Fruit fly (Drosophila melanogaster) whole organism, embryonic: ENCODE results near the gene CG11836.

Experiments used
- B-H1 ChIP-seq: fragments of 200-800 bp; sonication (Bioruptor generic); IDR thresholded peaks from 3 replicates; pipeline ENCODE4 v1.3.6; 2022; ENCODE audit warnings: missing biosample characterization, missing genetic modification characterization
- BEAF-32 ChIP-seq: fragments of 200-800 bp; sonication (Bioruptor generic); optimal IDR thresholded peaks from 3 replicates; lab custom pipeline; 2017; ENCODE audit warnings: missing biosample characterization, missing genetic modification characterization, mild to moderate bottlenecking, moderate library complexity, missing genetic modification reagents
- CG10431 ChIP-seq: fragments of 200-800 bp; sonication (Bioruptor generic); optimal IDR thresholded peaks from 3 replicates; lab custom pipeline; 2018; ENCODE audit warnings: missing biosample characterization, mild to moderate bottlenecking, missing genetic modification characterization
- CG11093 ChIP-seq: fragments of 200-800 bp; sonication (Bioruptor generic); IDR thresholded peaks from 3 replicates; pipeline ENCODE4 v1.3.6; 2022; ENCODE audit warnings: missing biosample characterization, missing genetic modification characterization
- CG12155 ChIP-seq: fragments of 200-800 bp; sonication (Bioruptor generic); optimal IDR thresholded peaks from 3 replicates; lab custom pipeline; 2016; ENCODE audit warnings: missing biosample characterization, missing genetic modification characterization
- CG12659 ChIP-seq: fragments of 200-800 bp; sonication (Bioruptor generic); optimal IDR thresholded peaks from 3 replicates; lab custom pipeline; 2017; ENCODE audit warnings: mild to moderate bottlenecking, missing biosample characterization, missing genetic modification reagents, missing genetic modification characterization
- CG13624 ChIP-seq: fragments of 200-800 bp; sonication (Bioruptor generic); optimal IDR thresholded peaks from 2 replicates; lab custom pipeline; 2016; ENCODE audit warnings: missing biosample characterization, missing genetic modification characterization
- CG14710 ChIP-seq: fragments of 200-800 bp; sonication (Bioruptor generic); optimal IDR thresholded peaks from 3 replicates; lab custom pipeline; 2019; ENCODE audit warnings: missing biosample characterization, mild to moderate bottlenecking, missing genetic modification characterization, moderate library complexity
- CG15479 ChIP-seq: fragments of 200-800 bp; sonication (Bioruptor generic); optimal IDR thresholded peaks from 3 replicates; lab custom pipeline; 2019; ENCODE audit warnings: missing biosample characterization, mild to moderate bottlenecking, missing genetic modification characterization, moderate library complexity
- CG1602 ChIP-seq: fragments of 200-800 bp; sonication (Bioruptor generic); optimal IDR thresholded peaks from 3 replicates; lab custom pipeline; 2016; ENCODE audit warnings: missing biosample characterization, missing genetic modification characterization
- CG17186 ChIP-seq: fragments of 200-800 bp; sonication (Bioruptor generic); optimal IDR thresholded peaks from 3 replicates; lab custom pipeline; 2017; ENCODE audit warnings: missing biosample characterization, missing genetic modification reagents, missing genetic modification characterization
- CG18476 ChIP-seq: fragments of 200-800 bp; sonication (Bioruptor generic); optimal IDR thresholded peaks from 2 replicates; lab custom pipeline; 2016; ENCODE audit warnings: missing biosample characterization, mild to moderate bottlenecking, missing genetic modification characterization
- CG2120 ChIP-seq: fragments of 200-800 bp; sonication (Bioruptor generic); optimal IDR thresholded peaks from 3 replicates; lab custom pipeline; 2016; ENCODE audit warnings: missing biosample characterization, missing genetic modification characterization
- CG2202 ChIP-seq: fragments of 200-800 bp; sonication (Bioruptor generic); optimal IDR thresholded peaks from 2 replicates; lab custom pipeline; 2018; ENCODE audit warnings: missing biosample characterization, mild to moderate bottlenecking, missing genetic modification characterization
- CG31441 ChIP-seq: fragments of 200-800 bp; sonication (Bioruptor generic); IDR thresholded peaks from 2 replicates; pipeline ENCODE4 v1.3.6; 2022; ENCODE audit warnings: missing biosample characterization, missing genetic modification characterization
- CG34224 ChIP-seq: fragments of 200-800 bp; sonication (Bioruptor generic); IDR thresholded peaks from 3 replicates; pipeline ENCODE4 v1.3.6; 2022; ENCODE audit warnings: missing biosample characterization, missing genetic modification characterization; ENCODE audit not compliant: partially characterized antibody
- CG42726 ChIP-seq: fragments of 200-800 bp; sonication (Bioruptor generic); IDR thresholded peaks from 2 replicates; pipeline ENCODE4 v1.3.6; 2022; ENCODE audit warnings: missing biosample characterization, missing genetic modification characterization; ENCODE audit not compliant: partially characterized antibody
- CG4404 ChIP-seq: fragments of 200-800 bp; sonication (Bioruptor generic); IDR thresholded peaks from 2 replicates; pipeline ENCODE4 v1.3.6; 2022; ENCODE audit warnings: missing biosample characterization, missing genetic modification characterization
- CG8359 ChIP-seq: fragments of 200-800 bp; sonication (Bioruptor generic); optimal IDR thresholded peaks from 2 replicates; lab custom pipeline; 2017; ENCODE audit warnings: missing biosample characterization, mild to moderate bottlenecking, missing genetic modification characterization, borderline replicate concordance
- CG9609 ChIP-seq: fragments of 200-800 bp; sonication (Bioruptor generic); optimal IDR thresholded peaks from 3 replicates; lab custom pipeline; 2016; ENCODE audit warnings: missing biosample characterization, missing genetic modification characterization
- CG9932 ChIP-seq: fragments of 200-800 bp; sonication (Bioruptor generic); IDR thresholded peaks from 2 replicates; pipeline ENCODE4 v1.3.6; 2022; ENCODE audit warnings: missing biosample characterization, missing genetic modification characterization
- D ChIP-seq, 2 experiments: fragments of 200-800 bp in 1 of 2; fragments of >200 bp in 1 of 2; sonication (Bioruptor generic) in 1 of 2; optimal IDR thresholded peaks; 2 replicates in 1 of 2; 3 replicates in 1 of 2; lab custom pipeline; 2017; ENCODE audit warnings: mild to moderate bottlenecking in 1 of 2, missing biosample characterization in 1 of 2, missing genetic modification characterization in 1 of 2, missing genetic modification reagents in 1 of 2
- Hr51 ChIP-seq, 2 experiments: fragments of 200-800 bp; sonication (Bioruptor generic); optimal IDR thresholded peaks; 2 replicates in 1 of 2; 3 replicates in 1 of 2; lab custom pipeline; 2016 to 2018; ENCODE audit warnings: missing biosample characterization in 2 of 2, missing genetic modification characterization in 2 of 2, mild to moderate bottlenecking in 1 of 2, moderate library complexity in 1 of 2
- MBD-R2 ChIP-seq: fragments of 200-800 bp; sonication (Bioruptor generic); IDR thresholded peaks from 2 replicates; pipeline ENCODE4 v1.3.6; 2022; ENCODE audit warnings: missing biosample characterization, missing genetic modification characterization
- Pdp1 ChIP-seq, 2 experiments: fragments of 200-800 bp; sonication (Bioruptor generic); optimal IDR thresholded peaks; 3 replicates each; lab custom pipeline; 2016; ENCODE audit warnings: missing biosample characterization in 2 of 2, missing genetic modification characterization in 2 of 2, mild to moderate bottlenecking in 1 of 2, moderate library complexity in 1 of 2
- Side ChIP-seq: fragments of 200-800 bp; sonication (Bioruptor generic); optimal IDR thresholded peaks from 2 replicates; lab custom pipeline; 2016; ENCODE audit warnings: missing biosample characterization, missing genetic modification characterization
- Six4 ChIP-seq: fragments of 200-800 bp; sonication (Bioruptor generic); optimal IDR thresholded peaks from 2 replicates; lab custom pipeline; 2016; ENCODE audit warnings: missing biosample characterization, missing genetic modification characterization
- aop ChIP-seq: fragments of 200-800 bp; sonication (Bioruptor generic); IDR thresholded peaks from 2 replicates; pipeline ENCODE4 v1.3.6; 2022; ENCODE audit warnings: missing biosample characterization, missing genetic modification characterization
- br ChIP-seq: fragments of >200 bp; optimal IDR thresholded peaks from 2 replicates; lab custom pipeline; 2017
- crp ChIP-seq, 2 experiments: fragments of 200-800 bp; sonication (Bioruptor generic); optimal IDR thresholded peaks; 2 replicates in 1 of 2; 3 replicates in 1 of 2; lab custom pipeline; 2017; ENCODE audit warnings: missing biosample characterization in 2 of 2, missing genetic modification characterization in 2 of 2, mild to moderate bottlenecking in 1 of 2, moderate library complexity in 1 of 2
- cwo ChIP-seq: fragments of 200-800 bp; sonication (Bioruptor generic); optimal IDR thresholded peaks from 3 replicates; lab custom pipeline; 2017; ENCODE audit warnings: missing biosample characterization, missing genetic modification characterization, mild to moderate bottlenecking, moderate library complexity, missing genetic modification reagents
- dati ChIP-seq: fragments of 200-800 bp; sonication (Bioruptor generic); IDR thresholded peaks from 2 replicates; pipeline ENCODE4 v1.3.6; 2022; ENCODE audit warnings: missing biosample characterization, missing genetic modification characterization
- dmrt99B ChIP-seq: fragments of 200-800 bp; sonication (Bioruptor generic); optimal IDR thresholded peaks from 2 replicates; lab custom pipeline; 2018; ENCODE audit warnings: missing biosample characterization, mild to moderate bottlenecking, missing genetic modification characterization, moderate library complexity
- fd64A ChIP-seq: fragments of 200-800 bp; sonication (Bioruptor generic); optimal IDR thresholded peaks from 3 replicates; lab custom pipeline; 2018; ENCODE audit warnings: missing biosample characterization, mild to moderate bottlenecking, missing genetic modification characterization
- fru ChIP-seq: fragments of >200 bp; optimal IDR thresholded peaks from 2 replicates; lab custom pipeline; 2017
- gro ChIP-seq: fragments of 200-800 bp; sonication (Bioruptor generic); optimal IDR thresholded peaks from 2 replicates; lab custom pipeline; 2016; ENCODE audit warnings: missing biosample characterization, missing genetic modification characterization
- her ChIP-seq: fragments of 200-800 bp; sonication (Bioruptor generic); optimal IDR thresholded peaks from 2 replicates; lab custom pipeline; 2016; ENCODE audit warnings: missing biosample characterization, missing genetic modification characterization
- hth ChIP-seq: fragments of >200 bp; optimal IDR thresholded peaks from 2 replicates; lab custom pipeline; 2017; ENCODE audit warnings: inconsistent platforms
- lbe ChIP-seq: fragments of 200-800 bp; sonication (Bioruptor generic); optimal IDR thresholded peaks from 2 replicates; lab custom pipeline; 2016; ENCODE audit warnings: missing biosample characterization, mild to moderate bottlenecking, missing genetic modification characterization
- maf-S ChIP-seq: fragments of 200-800 bp; sonication (Bioruptor generic); optimal IDR thresholded peaks from 2 replicates; lab custom pipeline; 2016; ENCODE audit warnings: missing biosample characterization, missing genetic modification characterization
- nerfin-1 ChIP-seq: fragments of 200-800 bp; sonication (Bioruptor generic); optimal IDR thresholded peaks from 3 replicates; lab custom pipeline; 2019; ENCODE audit warnings: missing biosample characterization, mild to moderate bottlenecking, missing genetic modification characterization, moderate library complexity
- p53 ChIP-seq: fragments of 200-800 bp; sonication (Bioruptor generic); optimal IDR thresholded peaks from 2 replicates; lab custom pipeline; 2016; ENCODE audit warnings: missing biosample characterization, missing genetic modification characterization
- row ChIP-seq: fragments of 200-800 bp; sonication (Bioruptor generic); IDR thresholded peaks from 3 replicates; pipeline ENCODE4 v1.3.6; 2022; ENCODE audit warnings: missing biosample characterization, missing genetic modification characterization
- scrt ChIP-seq: fragments of 200-800 bp; sonication (Bioruptor generic); optimal IDR thresholded peaks from 2 replicates; lab custom pipeline; 2018; ENCODE audit warnings: missing biosample characterization, mild to moderate bottlenecking, missing genetic modification characterization, moderate library complexity
- sd ChIP-seq: fragments of 200-800 bp; sonication (Bioruptor generic); optimal IDR thresholded peaks from 3 replicates; lab custom pipeline; 2018; ENCODE audit warnings: missing biosample characterization, mild to moderate bottlenecking, missing genetic modification characterization, moderate library complexity
- slou ChIP-seq: fragments of 200-800 bp; sonication (Bioruptor generic); optimal IDR thresholded peaks from 3 replicates; lab custom pipeline; 2016; ENCODE audit warnings: missing biosample characterization, missing genetic modification characterization
- sob ChIP-seq: fragments of 200-800 bp; sonication (Bioruptor generic); IDR thresholded peaks from 2 replicates; pipeline ENCODE4 v1.3.6; 2022; ENCODE audit warnings: missing biosample characterization, missing genetic modification characterization
- ssp ChIP-seq: fragments of 200-800 bp; sonication (Bioruptor generic); IDR thresholded peaks from 2 replicates; pipeline ENCODE4 v1.3.6; 2022; ENCODE audit warnings: missing biosample characterization, missing genetic modification characterization
- vnd ChIP-seq: fragments of 200-800 bp; sonication (Bioruptor generic); IDR thresholded peaks from 3 replicates; pipeline ENCODE4 v1.3.6; 2022; ENCODE audit warnings: missing biosample characterization, missing genetic modification characterization; ENCODE audit not compliant: partially characterized antibody
- zen ChIP-seq: fragments of 200-800 bp; sonication (Bioruptor generic); optimal IDR thresholded peaks from 3 replicates; lab custom pipeline; 2018; ENCODE audit warnings: missing biosample characterization, mild to moderate bottlenecking, missing genetic modification characterization, moderate library complexity

The CG11836 gene

dm6 chr3R:25039028-25039476 lies 31.9 kb upstream of the CG11836 start, which contains the start of the genes Ythdf and bai (continued):
- TF ChIP-seq CG11093 = no peak
- TF ChIP-seq CG9609 (GFP tag; lab: Kevin White, UChicago) = peak; percentile 21
- TF ChIP-seq sob (GFP tag; lab: Robert Waterston, UW) = peak; percentile 56
- TF ChIP-seq Side = peak; percentile 27
- no peak for TF ChIP-seq Six4
- TF ChIP-seq CG14710 = peak; percentile 81
- no peak for TF ChIP-seq dmrt99B (tag; lab: Kevin White, UChicago)
- peak; percentile 95 for TF ChIP-seq BEAF-32 (GFP tag; lab: Kevin White, UChicago)
- TF ChIP-seq slou (GFP tag; lab: Kevin White, UChicago) = peak; percentile 37
- TF ChIP-seq gro (GFP tag; lab: Kevin White, UChicago) = peak; percentile 35
- TF ChIP-seq MBD-R2 (GFP tag; lab: Robert Waterston, UW) = peak; percentile 59
- TF ChIP-seq CG34224 (GFP tag; lab: Robert Waterston, UW) = peak; percentile 80
- no peak for TF ChIP-seq fd64A (GFP tag; lab: Kevin White, UChicago)
- no peak for TF ChIP-seq scrt (GFP tag; lab: Kevin White, UChicago)
- no peak for TF ChIP-seq CG2202 (tag; lab: Kevin White, UChicago)
- no peak for TF ChIP-seq B-H1 (GFP tag; lab: Robert Waterston, UW)
- peak; percentile 65 for TF ChIP-seq CG13624 (GFP tag; lab: Kevin White, UChicago)
- no peak for TF ChIP-seq hth
- peak; percentile 27 for TF ChIP-seq CG15479 (GFP tag; lab: Kevin White, UChicago)
- peak; percentile 92 for TF ChIP-seq CG17186 (GFP tag; lab: Kevin White, UChicago)
- no peak for TF ChIP-seq CG4404 (GFP tag; lab: Robert Waterston, UW)
- no peak for TF ChIP-seq CG31441
- peak; percentile 60 for TF ChIP-seq row (GFP tag; lab: Robert Waterston, UW)
- TF ChIP-seq aop (GFP tag; lab: Robert Waterston, UW) = no peak
- TF ChIP-seq sd (tag; lab: Kevin White, UChicago) = no peak
- TF ChIP-seq lbe = peak; percentile 34
- peak; percentile 14 for TF ChIP-seq CG1602 (GFP tag; lab: Kevin White, UChicago)
- TF ChIP-seq vnd (GFP tag; lab: Robert Waterston, UW) = peak; percentile 83
- no peak for TF ChIP-seq her
- peak; percentile 43 for TF ChIP-seq maf-S (GFP tag; lab: Kevin White, UChicago)
- peak in 1 of 2 experiments; percentile 52 for TF ChIP-seq Hr51 (GFP tag; optimal IDR thresholded peaks at IDR 0.05; lab: Kevin White, UChicago)
- TF ChIP-seq CG8359 (GFP tag; lab: Kevin White, UChicago) = no peak
- TF ChIP-seq Pdp1 (GFP tag; optimal IDR thresholded peaks at IDR 0.05; lab: Kevin White, UChicago) = peak in 1 of 2 experiments; percentile 28
- no peak for TF ChIP-seq CG10431
- TF ChIP-seq CG42726 (GFP tag; lab: Robert Waterston, UW) = peak; percentile 82
- TF ChIP-seq p53 (GFP tag; lab: Kevin White, UChicago) = no peak
- TF ChIP-seq dati (GFP tag; lab: Robert Waterston, UW) = no peak
- no peak for TF ChIP-seq nerfin-1
- TF ChIP-seq ssp = no peak
- peak; percentile 41 for TF ChIP-seq CG18476 (GFP tag; lab: Kevin White, UChicago)
- peak; percentile 81 for TF ChIP-seq CG2120 (GFP tag; lab: Kevin White, UChicago)
- no peak for TF ChIP-seq fru (lab: Kevin White, UChicago)
- TF ChIP-seq CG9932 (GFP tag; lab: Robert Waterston, UW) = no peak
- no peak for TF ChIP-seq cwo (GFP tag; lab: Kevin White, UChicago)
- peak; percentile 48 for TF ChIP-seq zen (tag; lab: Kevin White, UChicago)
- TF ChIP-seq br (lab: Kevin White, UChicago) = no peak
- peak; percentile 75 for TF ChIP-seq CG12659 (GFP tag; lab: Kevin White, UChicago)
- TF ChIP-seq CG12155 = peak; percentile 63
- peak in 1 of 2 experiments; percentile 42 for TF ChIP-seq crp (GFP tag; optimal IDR thresholded peaks at IDR 0.05; lab: Kevin White, UChicago)
- no peak for TF ChIP-seq D (optimal IDR thresholded peaks at IDR 0.05; lab: Kevin White, UChicago)
- no peak for TF ChIP-seq D (GFP tag; optimal IDR thresholded peaks at IDR 0.05; lab: Kevin White, UChicago)
